Worm (Caenorhabditis elegans) whole organism, young adult: ENCODE results near the gene pigm-1.

Experiments
- B0336.3 ChIP-seq: fragments of 200-800 bp; sonication (Bioruptor generic); IDR thresholded peaks from 2 replicates; pipeline ENCODE4 v1.3.6; 2022; ENCODE audit warnings: missing genetic modification characterization, missing compliant biosample characterization
- ama-1 ChIP-seq, 3 experiments: fragments of 150-350 bp in 1 of 3; sonication (generic microtip) in 2 of 3; optimal IDR thresholded peaks; 2 replicates each; lab custom pipeline; 2014 to 2018; ENCODE audit warnings: missing biosample characterization in 2 of 3, missing genetic modification characterization in 2 of 3, missing genetic modification reagents in 2 of 3
- lsl-1 ChIP-seq: fragments of 200-800 bp; sonication (Bioruptor generic); optimal IDR thresholded peaks from 2 replicates; lab custom pipeline; 2018; ENCODE audit warnings: mild to moderate bottlenecking, missing genetic modification characterization, moderate library complexity, missing compliant biosample characterization
- lsy-27 ChIP-seq: sonication (generic microtip); optimal IDR thresholded peaks from 2 replicates; lab custom pipeline; 2017; ENCODE audit warnings: missing genetic modification characterization, mild to moderate bottlenecking, missing compliant biosample characterization, antibody characterized with exemption, missing genotype, borderline replicate concordance; ENCODE audit not compliant: insufficient read depth
- nfya-1 ChIP-seq: sonication (generic microtip); optimal IDR thresholded peaks from 2 replicates; lab custom pipeline; 2017; ENCODE audit warnings: antibody characterized with exemption, missing compliant biosample characterization, missing genetic modification characterization, borderline replicate concordance; ENCODE audit not compliant: insufficient read depth
- tbx-9 ChIP-seq: sonication (generic microtip); optimal IDR thresholded peaks from 2 replicates; lab custom pipeline; 2016; ENCODE audit warnings: borderline replicate concordance, missing genetic modification characterization, inconsistent platforms, missing compliant biosample characterization

ce11 chrII:11329021-11329479 lies 19.2 kb upstream of the pigm-1 start, which contains the start of gene tag-180:
- TF ChIP-seq tbx-9 (tag; lab: Kevin White, UChicago) (no peak), lsy-27 (tag; lab: Kevin White, UChicago) (no peak), nfya-1 (no peak), ama-1 (optimal IDR thresholded peaks at IDR 0.05; lab: Kevin White, UChicago) (no peak), ama-1 (GFP tag; optimal IDR thresholded peaks at IDR 0.05; lab: Kevin White, UChicago) (no peak), B0336.3 (GFP tag; lab: Robert Waterston, UW) (no peak), lsl-1 (GFP tag; lab: Kevin White, UChicago) (no peak)
